Worm (Caenorhabditis elegans): Measurements from ENCODE around the gene set-15.
A peak's percentile ranks its signal among the peaks of the same experiment; 100 is the strongest.

The set-15 gene

DNA sequence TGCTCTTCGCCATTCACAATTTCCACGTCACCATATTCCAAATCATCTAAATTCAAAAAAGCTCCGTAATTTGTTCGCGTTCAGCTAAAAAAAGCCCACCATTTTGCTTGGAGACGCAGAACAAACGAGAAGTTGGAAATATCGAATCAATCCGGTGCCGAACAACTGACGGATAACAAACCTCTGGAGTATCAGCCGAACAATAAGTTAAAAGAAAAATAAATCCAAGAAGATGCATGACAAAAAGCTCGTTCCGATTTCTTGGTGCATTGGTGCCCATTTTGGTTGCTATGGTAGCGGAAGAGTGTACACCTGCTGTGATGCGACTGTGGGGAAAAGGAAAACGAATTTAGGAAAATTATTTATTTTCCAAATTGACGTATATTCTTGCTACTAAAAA, 32.5 kb downstream of the set-15 start, which contains the start of gene tctn-1:
tctn-1 (minus strand) TSS at position 280 of the 400 bp plus-strand sequence.
- TF ChIP-seq bed-2 (GFP tag; IDR thresholded peaks at IDR 0.05) (no peak), aptf-2 (GFP tag; conservative IDR thresholded peaks at IDR 0.05) (no peak), T26A5.8 (tag; optimal IDR thresholded peaks at IDR 0.05) (no peak), B0019.2 (GFP tag; conservative IDR thresholded peaks at IDR 0.05) (no peak), ztf-26 (tag; optimal IDR thresholded peaks at IDR 0.05) (no peak), F57C9.4 (tag; optimal IDR thresholded peaks at IDR 0.05) (no peak), lin-54 (GFP tag; optimal IDR thresholded peaks at IDR 0.05) (no peak), nfya-1 (tag; optimal IDR thresholded peaks at IDR 0.05; ENCODE audit: borderline replicate concordance, insufficient read depth) (no peak), sptf-2 (GFP tag; optimal IDR thresholded peaks at IDR 0.05) (no peak), ets-4 (GFP tag; optimal IDR thresholded peaks at IDR 0.05) (no peak), mxl-1 (tag; optimal IDR thresholded peaks at IDR 0.05) (no peak), K12H6.12 (tag; optimal IDR thresholded peaks at IDR 0.05) (no peak), egl-44 (GFP tag; IDR thresholded peaks at IDR 0.05) (no peak), ztf-18 (tag; optimal IDR thresholded peaks at IDR 0.05) (no peak), dpff-1 (tag; optimal IDR thresholded peaks at IDR 0.05) (no peak), him-1 (tag; optimal IDR thresholded peaks at IDR 0.05) (no peak), rpc-1 (optimal IDR thresholded peaks at IDR 0.05) (no peak), rpc-1 (tag; optimal IDR thresholded peaks at IDR 0.05) (no peak), let-526 (GFP tag; IDR thresholded peaks at IDR 0.05) (no peak), F33H1.4 (GFP tag; IDR thresholded peaks at IDR 0.05) (no peak), B0261.1 (tag; optimal IDR thresholded peaks at IDR 0.05) (no peak), ama-1 (optimal IDR thresholded peaks at IDR 0.05) (peak; percentile 25), ama-1 (GFP tag; optimal IDR thresholded peaks at IDR 0.05) (peak in 1 of 2 experiments; percentile 51), Y56A3A.18 (GFP tag; IDR thresholded peaks at IDR 0.05) (0 out of 2 replicates have a peak, but pooled peaks have one; percentile 38), ceh-100 (GFP tag; IDR thresholded peaks at IDR 0.05) (no peak), pha-4 (tag; optimal IDR thresholded peaks at IDR 0.05) (no peak), lin-35 (GFP tag; optimal IDR thresholded peaks at IDR 0.05) (no peak), nhr-27 (tag; optimal IDR thresholded peaks at IDR 0.05) (no peak), akir-1 (GFP tag; optimal IDR thresholded peaks at IDR 0.05) (no peak), repo-1 (tag; optimal IDR thresholded peaks at IDR 0.05) (peak; percentile 69), sdz-38 (tag; optimal IDR thresholded peaks at IDR 0.05) (no peak), snpc-4 (GFP tag; optimal IDR thresholded peaks at IDR 0.05) (no peak), snpc-4 (tag; optimal IDR thresholded peaks at IDR 0.05) (no peak), F52B5.7 (tag; optimal IDR thresholded peaks at IDR 0.05) (no peak), F55B11.4 (tag; optimal IDR thresholded peaks at IDR 0.05; ENCODE audit: borderline replicate concordance, insufficient read depth) (no peak), ceh-40 (GFP tag; IDR thresholded peaks at IDR 0.05) (no peak), attf-5 (GFP tag; optimal IDR thresholded peaks at IDR 0.05) (peak; percentile 17), gei-17 (GFP tag; optimal IDR thresholded peaks at IDR 0.05) (no peak), madf-10 (tag; optimal IDR thresholded peaks at IDR 0.05) (no peak), zfh-2 (GFP tag; conservative IDR thresholded peaks at IDR 0.05) (no peak), tbp1 (GFP tag; optimal IDR thresholded peaks at IDR 0.05) (no peak), hlh-12 (tag; optimal IDR thresholded peaks at IDR 0.05) (no peak), unc-130 (GFP tag; optimal IDR thresholded peaks at IDR 0.05) (no peak), F49E8.2 (tag; optimal IDR thresholded peaks at IDR 0.05; ENCODE audit: insufficient read depth) (peak; percentile 28), lin-26 (GFP tag; IDR thresholded peaks at IDR 0.05) (0 out of 2 replicates have a peak, but pooled peaks have one; percentile 24), efl-1 (GFP tag; optimal IDR thresholded peaks at IDR 0.05) (no peak), snpc-3.4 (tag; optimal IDR thresholded peaks at IDR 0.05) (peak; percentile 11), sea-2 (GFP tag; IDR thresholded peaks at IDR 0.05) (no peak), Y79H2A.3 (GFP tag; conservative IDR thresholded peaks at IDR 0.05) (no peak), chd-7 (tag; optimal IDR thresholded peaks at IDR 0.05) (no peak), C17E4.6 (GFP tag; IDR thresholded peaks at IDR 0.05) (no peak)

Data from whole organism, young adult.